Worm (Caenorhabditis elegans) whole organism, late embryonic: ENCODE results near the gene zipt-7.2.

Source experiments
- C08G9.2 ChIP-seq: sonication (generic microtip); optimal IDR thresholded peaks from 2 replicates; lab custom pipeline; 2016; ENCODE audit warnings: mild to moderate bottlenecking, missing genetic modification characterization, moderate library complexity, missing compliant biosample characterization
- F13H6.1 ChIP-seq: sonication (generic microtip); optimal IDR thresholded peaks from 2 replicates; lab custom pipeline; 2016; ENCODE audit warnings: missing genetic modification characterization, missing compliant biosample characterization
- K02D7.2 ChIP-seq: sonication (generic microtip); optimal IDR thresholded peaks from 2 replicates; lab custom pipeline; 2017; ENCODE audit warnings: mild to moderate bottlenecking, missing genetic modification characterization, missing compliant biosample characterization
- T23F11.4 ChIP-seq: fragments of 200-800 bp; sonication (Bioruptor generic); optimal IDR thresholded peaks from 2 replicates; lab custom pipeline; 2018; ENCODE audit warnings: mild to moderate bottlenecking, missing genetic modification characterization, missing compliant biosample characterization
- Y22D7AL.16 ChIP-seq: sonication (generic microtip); optimal IDR thresholded peaks from 2 replicates; lab custom pipeline; 2016; ENCODE audit warnings: missing genetic modification characterization, missing compliant biosample characterization
- ama-1 ChIP-seq: fragments of 150-350 bp; optimal IDR thresholded peaks from 2 replicates; lab custom pipeline; 2014
- ceh-14 ChIP-seq: sonication (generic microtip); optimal IDR thresholded peaks from 2 replicates; lab custom pipeline; 2016; ENCODE audit warnings: missing genotype, missing genetic modification characterization, missing compliant biosample characterization
- ceh-18 ChIP-seq: sonication (generic microtip); optimal IDR thresholded peaks from 2 replicates; lab custom pipeline; 2016; ENCODE audit warnings: missing genetic modification characterization, missing compliant biosample characterization
- ceh-19 ChIP-seq: fragments of 200-800 bp; sonication (Bioruptor generic); optimal IDR thresholded peaks from 2 replicates; lab custom pipeline; 2018; ENCODE audit warnings: mild to moderate bottlenecking, missing genetic modification characterization, missing compliant biosample characterization
- ceh-2 ChIP-seq: sonication (generic microtip); optimal IDR thresholded peaks from 2 replicates; lab custom pipeline; 2016; ENCODE audit warnings: missing genotype, missing genetic modification characterization, missing compliant biosample characterization
- ceh-22 ChIP-seq: sonication (generic microtip); optimal IDR thresholded peaks from 2 replicates; lab custom pipeline; 2017; ENCODE audit warnings: missing biosample characterization, missing genetic modification characterization
- ceh-24 ChIP-seq: sonication (generic microtip); optimal IDR thresholded peaks from 2 replicates; lab custom pipeline; 2016; ENCODE audit warnings: mild to moderate bottlenecking, missing genetic modification characterization, missing compliant biosample characterization
- ceh-30 ChIP-seq: fragments of 150-350 bp; optimal IDR thresholded peaks from 2 replicates; lab custom pipeline; 2014; ENCODE audit warnings: missing biosample characterization, missing genetic modification characterization
- ceh-31 ChIP-seq: sonication (generic microtip); optimal IDR thresholded peaks from 2 replicates; lab custom pipeline; 2016; ENCODE audit warnings: missing genetic modification characterization, missing compliant biosample characterization
- ceh-34 ChIP-seq: sonication (generic microtip); optimal IDR thresholded peaks from 2 replicates; lab custom pipeline; 2016; ENCODE audit warnings: mild to moderate bottlenecking, missing genetic modification characterization, missing compliant biosample characterization
- ceh-45 ChIP-seq: fragments of 200-800 bp; sonication (Bioruptor generic); IDR thresholded peaks from 2 replicates; pipeline ENCODE4 v1.3.6; 2022; ENCODE audit warnings: missing genetic modification reagents, missing genetic modification characterization, missing compliant biosample characterization
- ceh-6 ChIP-seq: fragments of 200-800 bp; sonication (Bioruptor generic); optimal IDR thresholded peaks from 2 replicates; lab custom pipeline; 2018; ENCODE audit warnings: mild to moderate bottlenecking, missing genetic modification characterization, missing compliant biosample characterization
- ceh-9 ChIP-seq: sonication (generic microtip); optimal IDR thresholded peaks from 2 replicates; lab custom pipeline; 2016; ENCODE audit warnings: mild to moderate bottlenecking, missing genetic modification characterization, inconsistent platforms, missing compliant biosample characterization
- dmd-4 ChIP-seq: sonication (generic microtip); optimal IDR thresholded peaks from 2 replicates; lab custom pipeline; 2016; ENCODE audit warnings: borderline replicate concordance, missing genetic modification characterization, missing compliant biosample characterization
- elt-2 ChIP-seq: sonication (generic microtip); optimal IDR thresholded peaks from 2 replicates; lab custom pipeline; 2016; ENCODE audit warnings: missing genetic modification reagents, missing genetic modification characterization, missing compliant biosample characterization
- fkh-10 ChIP-seq: fragments of 150-350 bp; optimal IDR thresholded peaks from 2 replicates; lab custom pipeline; 2014; ENCODE audit warnings: missing biosample characterization, missing genetic modification reagents, missing genetic modification characterization
- fkh-6 ChIP-seq: sonication (generic microtip); optimal IDR thresholded peaks from 2 replicates; lab custom pipeline; 2016; ENCODE audit warnings: missing genetic modification characterization, missing compliant biosample characterization
- gmeb-2 ChIP-seq: sonication (generic microtip); optimal IDR thresholded peaks from 2 replicates; lab custom pipeline; 2016; ENCODE audit warnings: missing genetic modification characterization, inconsistent platforms, missing compliant biosample characterization
- hlh-15 ChIP-seq: sonication (generic microtip); optimal IDR thresholded peaks from 2 replicates; lab custom pipeline; 2016; ENCODE audit warnings: missing genetic modification characterization, missing compliant biosample characterization
- hlh-30 ChIP-seq: sonication (generic microtip); optimal IDR thresholded peaks from 2 replicates; lab custom pipeline; 2017; ENCODE audit warnings: antibody characterized with exemption, missing genetic modification characterization, missing compliant biosample characterization; ENCODE audit not compliant: insufficient read depth
- lim-6 ChIP-seq: sonication (generic microtip); optimal IDR thresholded peaks from 2 replicates; lab custom pipeline; 2016; ENCODE audit warnings: missing genetic modification characterization, missing compliant biosample characterization
- nhr-11 ChIP-seq: fragments of 150-350 bp; optimal IDR thresholded peaks from 2 replicates; lab custom pipeline; 2014; ENCODE audit warnings: missing biosample characterization, missing genetic modification characterization
- npax-4 ChIP-seq: sonication (generic microtip); optimal IDR thresholded peaks from 2 replicates; lab custom pipeline; 2016; ENCODE audit warnings: missing genetic modification characterization, missing compliant biosample characterization
- odd-2 ChIP-seq: sonication (generic microtip); optimal IDR thresholded peaks from 2 replicates; lab custom pipeline; 2017; ENCODE audit warnings: antibody characterized with exemption, mild to moderate bottlenecking, missing genetic modification characterization, missing compliant biosample characterization
- pqm-1 ChIP-seq: sonication (generic microtip); optimal IDR thresholded peaks from 2 replicates; lab custom pipeline; 2016; ENCODE audit warnings: missing genetic modification characterization, missing compliant biosample characterization
- pros-1 ChIP-seq: fragments of 150-350 bp; optimal IDR thresholded peaks from 2 replicates; lab custom pipeline; 2014; ENCODE audit warnings: missing biosample characterization, missing genetic modification reagents, missing genetic modification characterization
- sox-2 ChIP-seq: fragments of 200-800 bp; sonication (Bioruptor generic); IDR thresholded peaks from 2 replicates; pipeline ENCODE4 v1.3.6; 2022; ENCODE audit warnings: missing genetic modification reagents, missing genetic modification characterization, missing compliant biosample characterization
- tbx-2 ChIP-seq: sonication (generic microtip); optimal IDR thresholded peaks from 2 replicates; lab custom pipeline; 2016; ENCODE audit warnings: missing genetic modification characterization, missing compliant biosample characterization
- tbx-7 ChIP-seq: sonication (generic microtip); optimal IDR thresholded peaks from 2 replicates; lab custom pipeline; 2016; ENCODE audit warnings: missing genotype, missing genetic modification characterization, missing compliant biosample characterization
- ttx-3 ChIP-seq: sonication (generic microtip); optimal IDR thresholded peaks from 2 replicates; lab custom pipeline; 2016; ENCODE audit warnings: missing genetic modification reagents, missing genetic modification characterization, missing compliant biosample characterization
- unc-3 ChIP-seq, 2 experiments: fragments of 200-800 bp in 1 of 2; sonication (Bioruptor generic) in 1 of 2; sonication (generic microtip) in 1 of 2; conservative IDR thresholded peaks in 1 of 2; optimal IDR thresholded peaks in 1 of 2; 2 replicates each; pipeline versions ENCODE4 v1.3.6 to Lab custom; 2016 to 2022; ENCODE audit warnings: missing compliant biosample characterization in 2 of 2, missing genetic modification characterization in 2 of 2, missing genetic modification reagents in 1 of 2
- unc-42 ChIP-seq: sonication (generic microtip); optimal IDR thresholded peaks from 2 replicates; lab custom pipeline; 2016; ENCODE audit warnings: missing genotype, missing genetic modification characterization, missing compliant biosample characterization
- unc-55 ChIP-seq: sonication (generic microtip); optimal IDR thresholded peaks from 2 replicates; lab custom pipeline; 2017; ENCODE audit warnings: missing biosample characterization, missing genetic modification reagents, missing genetic modification characterization
- zip-5 ChIP-seq: sonication (generic microtip); optimal IDR thresholded peaks from 2 replicates; lab custom pipeline; 2016; ENCODE audit warnings: missing genetic modification characterization, missing compliant biosample characterization

The zipt-7.2 gene

DNA sequence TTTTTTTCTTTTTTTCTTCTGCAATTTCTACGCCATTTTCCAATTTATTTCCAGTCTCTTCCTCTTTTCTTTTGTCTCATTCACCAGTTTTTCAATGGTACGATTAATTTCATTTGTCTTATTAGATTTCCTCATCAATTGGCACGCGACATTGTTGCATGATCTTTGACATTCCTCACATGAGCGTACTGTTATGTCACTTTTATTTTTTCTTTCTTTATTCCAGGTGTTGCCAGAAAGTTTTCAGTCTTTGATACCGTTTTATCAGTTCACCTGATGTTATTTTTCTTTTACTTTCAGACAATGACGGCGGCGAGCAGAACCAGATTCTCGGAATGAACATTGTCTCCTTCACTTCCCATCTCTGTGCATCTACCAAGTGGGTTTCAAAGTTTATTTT is 29.7 kb upstream of the zipt-7.2 start, which contains the start of the genes olrn-1 and C02C6.14:
TSS of gene olrn-1 (plus strand) at position 301 of the 400 bp plus-strand sequence.
TSS of gene C02C6.14 (plus strand) at position 304 of the 400 bp plus-strand sequence.
- TF ChIP-seq ceh-6 (GFP tag; lab: Kevin White, UChicago) (no peak), elt-2 (tag; lab: Kevin White, UChicago) (no peak), pqm-1 (no peak), ama-1 (lab: Kevin White, UChicago) (no peak), ceh-2 (no peak)

DNA sequence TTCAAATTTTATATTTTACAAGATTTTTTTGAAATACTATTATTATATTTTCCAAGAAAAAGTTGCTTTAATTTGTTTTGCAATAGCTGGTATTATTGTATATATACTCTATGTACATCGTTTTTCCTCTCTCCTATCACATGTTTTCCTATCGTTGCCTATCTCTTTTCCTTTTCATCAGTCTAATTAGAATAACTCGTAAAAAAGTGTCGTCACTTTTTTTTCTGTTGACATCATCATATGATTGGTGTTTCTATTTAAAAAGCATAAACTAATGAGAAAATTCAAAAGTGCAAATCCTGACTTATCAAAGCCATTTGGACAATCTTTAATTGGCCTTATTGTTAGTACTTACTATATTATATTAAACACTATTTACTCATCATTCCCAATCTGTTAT is 28.3 kb upstream of the zipt-7.2 start:
- TF ChIP-seq elt-2 (tag; lab: Kevin White, UChicago), result peak; percentile 20
- TF ChIP-seq sox-2 (GFP tag; lab: Robert Waterston, UW), result no peak
- no peak for TF ChIP-seq T23F11.4 (GFP tag; lab: Kevin White, UChicago)
- no peak for TF ChIP-seq C08G9.2 (tag; lab: Kevin White, UChicago)

ce11 chrX:15535190-15535636 is 27.5 kb upstream of the zipt-7.2 start:
- TF ChIP-seq ceh-19 (GFP tag; lab: Kevin White, UChicago), result peak; percentile 41
- peak; percentile 19 for TF ChIP-seq ceh-6 (GFP tag; lab: Kevin White, UChicago)
- TF ChIP-seq ttx-3 (tag; lab: Kevin White, UChicago), result no peak
- peak; percentile 27 for TF ChIP-seq unc-55 (GFP tag; lab: Kevin White, UChicago)
- TF ChIP-seq hlh-30 (tag; lab: Kevin White, UChicago), result peak; percentile 66
- TF ChIP-seq F13H6.1 (tag; lab: Kevin White, UChicago), result no peak
- no peak for TF ChIP-seq pros-1 (tag; lab: Kevin White, UChicago)
- no peak for TF ChIP-seq lim-6 (tag; lab: Kevin White, UChicago)
- TF ChIP-seq tbx-2, result peak; percentile 54
- peak; percentile 55 for TF ChIP-seq ceh-14 (tag; lab: Kevin White, UChicago)
- TF ChIP-seq unc-42, result peak; percentile 93
- TF ChIP-seq ceh-18 (tag; lab: Kevin White, UChicago), result peak; percentile 59
- no peak for TF ChIP-seq nhr-11 (tag; lab: Kevin White, UChicago)
- peak; percentile 67 for TF ChIP-seq ceh-31 (tag; lab: Kevin White, UChicago)
- TF ChIP-seq odd-2, result no peak
- TF ChIP-seq tbx-7, result no peak
- TF ChIP-seq K02D7.2 (tag; lab: Kevin White, UChicago), result no peak
- TF ChIP-seq fkh-10 (GFP tag; lab: Kevin White, UChicago), result no peak
- TF ChIP-seq zip-5, result no peak
- no peak for TF ChIP-seq gmeb-2
- TF ChIP-seq unc-3 (GFP tag; conservative IDR thresholded peaks at IDR 0.05; lab: Robert Waterston, UW), result no peak
- TF ChIP-seq unc-3 (tag; optimal IDR thresholded peaks at IDR 0.05; lab: Kevin White, UChicago), result peak; percentile 12
- peak; percentile 59 for TF ChIP-seq ceh-34

DNA sequence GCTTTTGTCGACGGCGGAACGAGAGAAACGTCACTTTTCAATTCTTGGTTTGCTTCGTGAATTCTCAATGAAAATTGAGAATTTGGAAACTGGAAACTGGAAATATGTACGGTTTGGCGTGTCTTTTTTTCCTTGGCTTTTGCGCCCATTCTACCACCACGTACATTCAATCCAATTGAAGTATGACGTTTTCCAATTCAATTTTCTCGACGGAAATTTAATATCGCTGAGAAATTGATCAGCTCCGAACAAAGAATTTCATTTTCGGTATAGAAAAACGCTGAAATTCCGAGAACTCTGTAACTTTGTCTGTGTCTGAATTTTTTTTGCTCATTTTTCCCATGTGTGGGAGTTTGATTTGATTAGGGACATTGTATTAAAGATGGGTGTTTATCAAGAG is 25.6 kb upstream of the zipt-7.2 start:
- TF ChIP-seq C08G9.2 (tag; lab: Kevin White, UChicago) (no peak), unc-42 (peak; percentile 56)
- TF ChIP-seq, all 69 proteins: peak for 1

DNA sequence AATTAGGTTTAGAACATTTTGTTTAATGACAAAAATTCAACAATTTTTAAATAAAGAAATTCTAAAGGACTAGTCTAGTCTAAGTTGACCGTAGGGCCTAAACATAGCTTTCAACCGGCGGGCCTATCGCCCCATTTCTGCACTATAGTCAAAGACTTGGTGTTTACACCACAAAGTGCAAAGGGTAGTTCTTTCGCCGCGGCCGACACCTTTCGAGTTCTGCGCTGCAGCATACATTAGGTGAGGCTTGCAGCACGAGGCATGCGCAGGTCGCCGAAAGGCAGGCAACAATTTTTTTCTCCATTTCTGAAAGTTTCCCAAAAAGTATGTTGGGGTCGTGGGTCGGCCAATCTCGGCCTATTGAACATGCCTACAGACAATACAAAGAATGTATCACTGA is 20.8 kb upstream of the zipt-7.2 start:
- TF ChIP-seq ceh-22 (tag; lab: Kevin White, UChicago) (no peak), ceh-18 (tag; lab: Kevin White, UChicago) (no peak), zip-5 (no peak), ceh-45 (GFP tag; lab: Robert Waterston, UW) (no peak), ceh-2 (no peak), hlh-15 (tag; lab: Kevin White, UChicago) (no peak), fkh-6 (no peak), ceh-9 (tag; lab: Kevin White, UChicago) (no peak), ceh-34 (no peak), ceh-30 (no peak), ceh-24 (tag; lab: Kevin White, UChicago) (no peak), npax-4 (no peak), dmd-4 (tag; lab: Kevin White, UChicago) (no peak), elt-2 (tag; lab: Kevin White, UChicago) (no peak), Y22D7AL.16 (tag; lab: Kevin White, UChicago) (no peak)
